Worm (Caenorhabditis elegans) whole organism, early embryonic: ENCODE measurements around the gene ugt-61.

Experiments
- B0310.2 ChIP-seq: sonication (generic microtip); optimal IDR thresholded peaks from 2 replicates; lab custom pipeline; 2016; ENCODE audit warnings: mild to moderate bottlenecking, missing genetic modification characterization, missing compliant biosample characterization
- F13C5.2 ChIP-seq: sonication (generic microtip); optimal IDR thresholded peaks from 2 replicates; lab custom pipeline; 2017; ENCODE audit warnings: mild to moderate bottlenecking, missing genetic modification characterization, inconsistent platforms, missing compliant biosample characterization
- ama-1 ChIP-seq: fragments of 150-350 bp; optimal IDR thresholded peaks from 2 replicates; lab custom pipeline; 2014
- ceh-13 ChIP-seq: fragments of 200-800 bp; sonication (Bioruptor generic); optimal IDR thresholded peaks from 2 replicates; lab custom pipeline; 2018; ENCODE audit warnings: mild to moderate bottlenecking, missing genetic modification characterization, missing compliant biosample characterization
- ceh-36 ChIP-seq: sonication (generic microtip); optimal IDR thresholded peaks from 2 replicates; lab custom pipeline; 2016; ENCODE audit warnings: missing genetic modification characterization, inconsistent platforms, missing compliant biosample characterization
- flt-1 ChIP-seq: fragments of 200-800 bp; sonication (Bioruptor generic); IDR thresholded peaks from 2 replicates; pipeline ENCODE4 v1.3.6; 2022; ENCODE audit warnings: missing genetic modification characterization, missing compliant biosample characterization
- hmbx-1 ChIP-seq: sonication (generic microtip); optimal IDR thresholded peaks from 2 replicates; lab custom pipeline; 2016; ENCODE audit warnings: mild to moderate bottlenecking, missing genetic modification characterization, missing compliant biosample characterization
- hnd-1 ChIP-seq: sonication (generic microtip); optimal IDR thresholded peaks from 2 replicates; lab custom pipeline; 2016; ENCODE audit warnings: missing genetic modification characterization, missing compliant biosample characterization
- scrt-1 ChIP-seq: fragments of 200-800 bp; sonication (Bioruptor generic); IDR thresholded peaks from 2 replicates; pipeline ENCODE4 v1.3.6; 2022; ENCODE audit warnings: missing genetic modification characterization, missing compliant biosample characterization
- sea-1 ChIP-seq: fragments of 200-800 bp; sonication (Bioruptor generic); conservative IDR thresholded peaks from 2 replicates; pipeline ENCODE4 v1.3.6; 2022; ENCODE audit warnings: missing genetic modification characterization, missing compliant biosample characterization
- tbx-11 ChIP-seq: fragments of 200-800 bp; sonication (Bioruptor generic); IDR thresholded peaks from 2 replicates; pipeline ENCODE4 v1.3.6; 2022; ENCODE audit warnings: missing genetic modification characterization, missing compliant biosample characterization
- tbx-37 ChIP-seq: fragments of 200-800 bp; sonication (Bioruptor generic); conservative IDR thresholded peaks from 2 replicates; pipeline ENCODE4 v1.3.6; 2022; ENCODE audit warnings: missing genetic modification reagents, missing genetic modification characterization, missing compliant biosample characterization
- tra-4 ChIP-seq: sonication (generic microtip); optimal IDR thresholded peaks from 2 replicates; lab custom pipeline; 2017; ENCODE audit warnings: missing genetic modification characterization, missing compliant biosample characterization

DNA sequence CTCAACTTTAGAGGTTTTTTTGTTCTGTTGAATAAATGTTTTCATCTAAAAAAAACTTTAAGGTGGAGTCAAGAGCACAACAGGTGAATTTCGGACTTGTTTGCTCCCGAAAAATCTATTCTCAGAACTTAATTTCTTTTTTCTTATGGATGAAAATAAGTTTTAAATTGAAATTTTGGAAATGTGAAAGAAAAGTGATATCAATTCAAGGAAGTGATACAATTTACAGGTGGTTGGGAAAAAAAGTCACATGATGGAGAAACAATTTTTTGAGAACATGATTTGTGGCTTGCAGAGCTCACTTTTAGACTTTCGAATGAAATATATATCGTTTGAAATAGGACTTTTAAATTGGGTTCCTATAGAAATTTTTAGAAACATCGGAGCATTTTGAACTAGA lies 34.6 kb upstream of the ugt-61 start:
- no peak for TF ChIP-seq flt-1 (GFP tag; lab: Robert Waterston, UW)
- TF ChIP-seq ama-1 (lab: Kevin White, UChicago): no peak
- no peak for TF ChIP-seq ceh-36 (tag; lab: Kevin White, UChicago)
- no peak for TF ChIP-seq tra-4
- TF ChIP-seq B0310.2: no peak
- no peak for TF ChIP-seq sea-1 (GFP tag; lab: Robert Waterston, UW)
- TF ChIP-seq hmbx-1: no peak
- TF ChIP-seq F13C5.2: no peak
- TF ChIP-seq ceh-13: no peak
- TF ChIP-seq tbx-11: no peak
- no peak for TF ChIP-seq scrt-1 (GFP tag; lab: Robert Waterston, UW)
- no peak for TF ChIP-seq tbx-37
- TF ChIP-seq hnd-1 (tag; lab: Kevin White, UChicago): no peak
